Worm (Caenorhabditis elegans) whole organism, early embryonic: ENCODE results near the gene hrg-6.
A peak's percentile ranks its signal among the peaks of the same experiment; 100 is the strongest.

Experiments
- B0310.2 ChIP-seq: sonication (generic microtip); optimal IDR thresholded peaks from 2 replicates; lab custom pipeline; 2016; ENCODE audit warnings: mild to moderate bottlenecking, missing genetic modification characterization, missing compliant biosample characterization
- F13C5.2 ChIP-seq: sonication (generic microtip); optimal IDR thresholded peaks from 2 replicates; lab custom pipeline; 2017; ENCODE audit warnings: mild to moderate bottlenecking, missing genetic modification characterization, inconsistent platforms, missing compliant biosample characterization
- aly-1 ChIP-seq: sonication (generic microtip); optimal IDR thresholded peaks from 2 replicates; lab custom pipeline; 2016; ENCODE audit warnings: missing genetic modification characterization, missing compliant biosample characterization
- ama-1 ChIP-seq: fragments of 150-350 bp; optimal IDR thresholded peaks from 2 replicates; lab custom pipeline; 2014
- ceh-13 ChIP-seq: fragments of 200-800 bp; sonication (Bioruptor generic); optimal IDR thresholded peaks from 2 replicates; lab custom pipeline; 2018; ENCODE audit warnings: mild to moderate bottlenecking, missing genetic modification characterization, missing compliant biosample characterization
- ceh-36 ChIP-seq: sonication (generic microtip); optimal IDR thresholded peaks from 2 replicates; lab custom pipeline; 2016; ENCODE audit warnings: missing genetic modification characterization, inconsistent platforms, missing compliant biosample characterization
- ets-7 ChIP-seq: sonication (generic microtip); optimal IDR thresholded peaks from 2 replicates; lab custom pipeline; 2016; ENCODE audit warnings: missing genotype, missing genetic modification characterization, missing compliant biosample characterization
- flt-1 ChIP-seq: fragments of 200-800 bp; sonication (Bioruptor generic); IDR thresholded peaks from 2 replicates; pipeline ENCODE4 v1.3.6; 2022; ENCODE audit warnings: missing genetic modification characterization, missing compliant biosample characterization
- hmbx-1 ChIP-seq: sonication (generic microtip); optimal IDR thresholded peaks from 2 replicates; lab custom pipeline; 2016; ENCODE audit warnings: mild to moderate bottlenecking, missing genetic modification characterization, missing compliant biosample characterization
- hmg-4 ChIP-seq: fragments of 200-800 bp; sonication (Bioruptor generic); optimal IDR thresholded peaks from 2 replicates; lab custom pipeline; 2018; ENCODE audit warnings: mild to moderate bottlenecking, missing genetic modification characterization, missing compliant biosample characterization
- hnd-1 ChIP-seq: sonication (generic microtip); optimal IDR thresholded peaks from 2 replicates; lab custom pipeline; 2016; ENCODE audit warnings: missing genetic modification characterization, missing compliant biosample characterization
- pes-1 ChIP-seq: fragments of 200-800 bp; sonication (Bioruptor generic); IDR thresholded peaks from 2 replicates; pipeline ENCODE4 v1.3.6; 2022; ENCODE audit warnings: missing genetic modification reagents, missing genetic modification characterization, missing compliant biosample characterization
- scrt-1 ChIP-seq: fragments of 200-800 bp; sonication (Bioruptor generic); IDR thresholded peaks from 2 replicates; pipeline ENCODE4 v1.3.6; 2022; ENCODE audit warnings: missing genetic modification characterization, missing compliant biosample characterization
- sea-1 ChIP-seq: fragments of 200-800 bp; sonication (Bioruptor generic); conservative IDR thresholded peaks from 2 replicates; pipeline ENCODE4 v1.3.6; 2022; ENCODE audit warnings: missing genetic modification characterization, missing compliant biosample characterization
- tbx-11 ChIP-seq: fragments of 200-800 bp; sonication (Bioruptor generic); IDR thresholded peaks from 2 replicates; pipeline ENCODE4 v1.3.6; 2022; ENCODE audit warnings: missing genetic modification characterization, missing compliant biosample characterization
- tbx-37 ChIP-seq: fragments of 200-800 bp; sonication (Bioruptor generic); conservative IDR thresholded peaks from 2 replicates; pipeline ENCODE4 v1.3.6; 2022; ENCODE audit warnings: missing genetic modification reagents, missing genetic modification characterization, missing compliant biosample characterization
- tra-4 ChIP-seq: sonication (generic microtip); optimal IDR thresholded peaks from 2 replicates; lab custom pipeline; 2017; ENCODE audit warnings: missing genetic modification characterization, missing compliant biosample characterization

hrg-6 gene

ce11 chrIV:11053652-11054317, 21.4 kb downstream of the hrg-6 start, which contains the start of the genes F36H1.12 and lin-3:
F36H1.12 (minus strand) TSS chrIV:11053702.
lin-3 (plus strand) TSS chrIV:11054308.
- no peak for TF ChIP-seq B0310.2 (tag; lab: Kevin White, UChicago)

- TF ChIP-seq sea-1 (GFP tag; lab: Robert Waterston, UW): no peak
- TF ChIP-seq hmbx-1 (tag; lab: Kevin White, UChicago): no peak
- TF ChIP-seq aly-1 (tag; lab: Kevin White, UChicago): no peak
- TF ChIP-seq B0310.2 (tag; lab: Kevin White, UChicago): no peak
- no peak for TF ChIP-seq hnd-1 (tag; lab: Kevin White, UChicago)
- TF ChIP-seq ceh-13 (GFP tag; lab: Kevin White, UChicago): no peak
- TF ChIP-seq pes-1: no peak
- no peak for TF ChIP-seq tra-4 (tag; lab: Kevin White, UChicago)
- no peak for TF ChIP-seq ceh-36
- TF ChIP-seq F13C5.2 (tag; lab: Kevin White, UChicago): no peak
- TF ChIP-seq hmg-4 (GFP tag; lab: Kevin White, UChicago): no peak
- TF ChIP-seq ama-1 (lab: Kevin White, UChicago): no peak
- TF ChIP-seq scrt-1 (GFP tag; lab: Robert Waterston, UW): no peak
- TF ChIP-seq tbx-37: no peak
- TF ChIP-seq tbx-11 (GFP tag; lab: Robert Waterston, UW): no peak
Observed at ce11 chrIV:11062984-11063613, 30.7 kb downstream of the hrg-6 start.

DNA sequence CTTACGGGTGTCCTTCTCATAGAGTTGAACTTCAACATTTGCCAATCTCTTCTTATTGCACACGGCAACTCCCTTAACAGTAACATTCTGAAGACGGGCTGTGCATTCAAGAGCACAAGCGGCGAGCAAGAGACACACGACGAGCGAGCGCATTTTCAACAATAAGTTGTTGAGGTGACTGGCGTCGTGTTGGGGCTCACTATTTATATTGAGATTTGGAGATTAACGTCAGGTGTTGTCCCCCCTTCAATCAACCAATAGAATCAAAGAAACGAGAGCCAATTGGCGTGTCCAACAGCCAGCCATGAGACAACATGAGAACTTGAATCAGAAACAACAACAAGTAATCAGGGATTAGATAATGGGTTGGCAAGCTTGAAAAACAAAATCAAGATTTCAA, 31.6 kb downstream of the hrg-6 start, which contains the start of gene ttr-16:
TSS of gene ttr-16 (minus strand) at position 176 of the 400 bp plus-strand sequence.
- TF ChIP-seq tra-4 (tag; lab: Kevin White, UChicago): no peak
- TF ChIP-seq ama-1 (lab: Kevin White, UChicago): no peak
- no peak for TF ChIP-seq hmbx-1 (tag; lab: Kevin White, UChicago)
- TF ChIP-seq scrt-1 (GFP tag; lab: Robert Waterston, UW): no peak
- no peak for TF ChIP-seq aly-1 (tag; lab: Kevin White, UChicago)

- TF ChIP-seq flt-1 (GFP tag; lab: Robert Waterston, UW) (no peak), ets-7 (tag; lab: Kevin White, UChicago) (no peak), F13C5.2 (tag; lab: Kevin White, UChicago) (no peak), tra-4 (tag; lab: Kevin White, UChicago) (no peak), ceh-36 (no peak), B0310.2 (tag; lab: Kevin White, UChicago) (no peak)
Observed at ce11 chrIV:11067003-11067402, 34.6 kb downstream of the hrg-6 start, which contains the start of gene ttr-17. ttr-17 (minus strand) TSS chrIV:11067026.

DNA sequence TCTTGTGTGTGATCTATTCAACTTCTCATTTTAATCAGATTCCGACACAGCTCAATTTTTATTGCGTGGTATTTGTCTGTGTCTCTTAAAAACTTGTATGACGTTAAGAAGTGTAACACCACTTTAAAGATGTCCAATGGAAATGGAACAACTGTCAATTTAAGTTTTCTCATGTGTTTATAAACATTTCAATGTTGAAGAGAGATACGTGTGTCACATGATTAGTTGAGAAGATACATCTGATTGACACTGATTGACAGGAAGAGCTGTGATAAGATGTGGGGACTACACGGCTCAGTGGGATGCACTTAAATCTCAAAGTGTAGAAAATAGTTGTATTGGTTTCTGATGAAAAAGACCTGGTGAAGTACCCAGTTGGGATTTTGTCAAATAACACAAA, 35.9 kb downstream of the hrg-6 start:
- no peak for TF ChIP-seq pes-1
- no peak for TF ChIP-seq B0310.2 (tag; lab: Kevin White, UChicago)
- TF ChIP-seq sea-1 (GFP tag; lab: Robert Waterston, UW): no peak
- no peak for TF ChIP-seq ama-1 (lab: Kevin White, UChicago)
- no peak for TF ChIP-seq F13C5.2 (tag; lab: Kevin White, UChicago)

ce11 chrIV:11070895-11071294, 38.5 kb downstream of the hrg-6 start:
- TF ChIP-seq hnd-1 (tag; lab: Kevin White, UChicago): peak; percentile 29

- no peak for TF ChIP-seq B0310.2 (tag; lab: Kevin White, UChicago)
- no peak for TF ChIP-seq pes-1
- no peak for TF ChIP-seq ets-7 (tag; lab: Kevin White, UChicago)
- TF ChIP-seq hmbx-1 (tag; lab: Kevin White, UChicago): no peak
- TF ChIP-seq tbx-37: no peak
- TF ChIP-seq tbx-11 (GFP tag; lab: Robert Waterston, UW): no peak
- no peak for TF ChIP-seq ceh-13 (GFP tag; lab: Kevin White, UChicago)
- TF ChIP-seq ceh-36: no peak
- TF ChIP-seq F13C5.2 (tag; lab: Kevin White, UChicago): no peak
- no peak for TF ChIP-seq hnd-1 (tag; lab: Kevin White, UChicago)
- TF ChIP-seq ama-1 (lab: Kevin White, UChicago): no peak
- TF ChIP-seq flt-1 (GFP tag; lab: Robert Waterston, UW): no peak
- no peak for TF ChIP-seq hmg-4 (GFP tag; lab: Kevin White, UChicago)
Observed at ce11 chrIV:11078482-11078881, 46.1 kb downstream of the hrg-6 start, which contains the start of gene Y5F2A.4. Y5F2A.4 (minus strand) TSS chrIV:11078582.

- no peak for TF ChIP-seq ets-7 (tag; lab: Kevin White, UChicago)
- no peak for TF ChIP-seq hmbx-1 (tag; lab: Kevin White, UChicago)
- TF ChIP-seq ceh-13 (GFP tag; lab: Kevin White, UChicago): no peak
- no peak for TF ChIP-seq tra-4 (tag; lab: Kevin White, UChicago)
- TF ChIP-seq B0310.2 (tag; lab: Kevin White, UChicago): no peak
- no peak for TF ChIP-seq aly-1 (tag; lab: Kevin White, UChicago)
- TF ChIP-seq hnd-1 (tag; lab: Kevin White, UChicago): no peak
- TF ChIP-seq tbx-37: no peak
- TF ChIP-seq sea-1 (GFP tag; lab: Robert Waterston, UW): no peak
- no peak for TF ChIP-seq F13C5.2 (tag; lab: Kevin White, UChicago)
- no peak for TF ChIP-seq pes-1
- TF ChIP-seq ceh-36: no peak
- no peak for TF ChIP-seq ama-1 (lab: Kevin White, UChicago)
- no peak for TF ChIP-seq flt-1 (GFP tag; lab: Robert Waterston, UW)
Observed at ce11 chrIV:11080823-11081285, 48.5 kb downstream of the hrg-6 start, which contains the start of gene atg-7. atg-7 (minus strand) TSS chrIV:11081055.
